Worm (Caenorhabditis elegans) whole organism, young adult: Measurements from ENCODE around the gene grl-2.
A peak's percentile ranks its signal among the peaks of the same experiment; 100 is the strongest.

Experiments used
- B0261.1 ChIP-seq: sonication (generic microtip); optimal IDR thresholded peaks from 2 replicates; lab custom pipeline; 2016; ENCODE audit warnings: mild to moderate bottlenecking, missing genetic modification characterization, moderate library complexity, missing compliant biosample characterization
- B0336.3 ChIP-seq: fragments of 200-800 bp; sonication (Bioruptor generic); IDR thresholded peaks from 2 replicates; pipeline ENCODE4 v1.3.6; 2022; ENCODE audit warnings: missing genetic modification characterization, missing compliant biosample characterization
- D2030.7 ChIP-seq: fragments of 200-800 bp; sonication (Bioruptor generic); IDR thresholded peaks from 2 replicates; pipeline ENCODE4 v1.3.6; 2022; ENCODE audit warnings: missing genetic modification reagents, missing genetic modification characterization, missing compliant biosample characterization
- F57A8.1 ChIP-seq: fragments of 200-800 bp; sonication (Bioruptor generic); optimal IDR thresholded peaks from 2 replicates; lab custom pipeline; 2018; ENCODE audit warnings: mild to moderate bottlenecking, missing genetic modification characterization, moderate library complexity, missing compliant biosample characterization
- K11D2.4 ChIP-seq: fragments of 200-800 bp; sonication (Bioruptor generic); IDR thresholded peaks from 2 replicates; pipeline ENCODE4 v1.3.6; 2022; ENCODE audit warnings: missing genetic modification reagents, missing genetic modification characterization, missing compliant biosample characterization
- aptf-2 ChIP-seq: fragments of 200-800 bp; sonication (Bioruptor generic); conservative IDR thresholded peaks from 2 replicates; pipeline ENCODE4 v1.3.6; 2022; ENCODE audit warnings: missing genetic modification reagents, missing genetic modification characterization, missing compliant biosample characterization
- ccch-3 ChIP-seq: fragments of 200-800 bp; sonication (Bioruptor generic); optimal IDR thresholded peaks from 2 replicates; lab custom pipeline; 2018; ENCODE audit warnings: mild to moderate bottlenecking, missing genetic modification characterization, missing compliant biosample characterization
- ceh-40 ChIP-seq: fragments of 200-800 bp; sonication (Bioruptor generic); IDR thresholded peaks from 2 replicates; pipeline ENCODE4 v1.3.6; 2022; ENCODE audit warnings: missing genetic modification characterization, missing compliant biosample characterization
- dox-1 ChIP-seq: fragments of 200-800 bp; sonication (Bioruptor generic); IDR thresholded peaks from 2 replicates; pipeline ENCODE4 v1.3.6; 2022; ENCODE audit warnings: missing genetic modification reagents, missing genetic modification characterization, missing compliant biosample characterization
- dpl-1 ChIP-seq: fragments of 150-350 bp; optimal IDR thresholded peaks from 2 replicates; lab custom pipeline; 2014; ENCODE audit warnings: missing biosample characterization, missing genetic modification reagents, missing genetic modification characterization
- efl-1 ChIP-seq: fragments of 150-350 bp; optimal IDR thresholded peaks from 2 replicates; lab custom pipeline; 2014; ENCODE audit warnings: missing biosample characterization, missing genetic modification reagents, missing genetic modification characterization
- egl-18 ChIP-seq: fragments of 200-800 bp; sonication (Bioruptor generic); IDR thresholded peaks from 2 replicates; pipeline ENCODE4 v1.3.6; 2022; ENCODE audit warnings: missing genetic modification reagents, missing genetic modification characterization, missing compliant biosample characterization
- ets-4 ChIP-seq: fragments of 200-800 bp; sonication (Bioruptor generic); optimal IDR thresholded peaks from 2 replicates; lab custom pipeline; 2018; ENCODE audit warnings: mild to moderate bottlenecking, missing genetic modification characterization, missing compliant biosample characterization
- gei-17 ChIP-seq: fragments of 200-800 bp; sonication (Bioruptor generic); optimal IDR thresholded peaks from 2 replicates; lab custom pipeline; 2018; ENCODE audit warnings: mild to moderate bottlenecking, missing genetic modification characterization, missing compliant biosample characterization
- him-1 ChIP-seq: sonication (generic microtip); optimal IDR thresholded peaks from 2 replicates; lab custom pipeline; 2016; ENCODE audit warnings: missing genotype, missing genetic modification reagents, missing genetic modification characterization, missing compliant biosample characterization
- hlh-12 ChIP-seq: sonication (generic microtip); optimal IDR thresholded peaks from 2 replicates; lab custom pipeline; 2016; ENCODE audit warnings: missing genetic modification characterization, missing compliant biosample characterization
- hmg-1.2 ChIP-seq: fragments of 200-800 bp; sonication (Bioruptor generic); IDR thresholded peaks from 2 replicates; pipeline ENCODE4 v1.3.6; 2022; ENCODE audit warnings: missing genetic modification reagents, missing genetic modification characterization, missing compliant biosample characterization
- hmg-20 ChIP-seq: fragments of 200-800 bp; sonication (Bioruptor generic); IDR thresholded peaks from 2 replicates; pipeline ENCODE4 v1.3.6; 2022; ENCODE audit warnings: missing genetic modification reagents, missing genetic modification characterization, missing compliant biosample characterization
- lag-1 ChIP-seq: fragments of 200-800 bp; sonication (Bioruptor generic); IDR thresholded peaks from 2 replicates; pipeline ENCODE4 v1.3.6; 2022; ENCODE audit warnings: missing genetic modification reagents, missing genetic modification characterization, missing compliant biosample characterization
- let-526 ChIP-seq: fragments of 200-800 bp; sonication (Bioruptor generic); IDR thresholded peaks from 2 replicates; pipeline ENCODE4 v1.3.6; 2022; ENCODE audit warnings: missing genetic modification reagents, missing genetic modification characterization, missing compliant biosample characterization
- lin-26 ChIP-seq: fragments of 200-800 bp; sonication (Bioruptor generic); IDR thresholded peaks from 2 replicates; pipeline ENCODE4 v1.3.6; 2022; ENCODE audit warnings: missing genetic modification reagents, missing genetic modification characterization, missing compliant biosample characterization
- lin-35 ChIP-seq, 3 experiments: fragments of 150-350 bp in 2 of 3; sonication (generic microtip) in 1 of 3; optimal IDR thresholded peaks; 2 replicates each; lab custom pipeline; 2014 to 2018; ENCODE audit warnings: missing biosample characterization in 3 of 3, missing genetic modification characterization in 3 of 3, missing genetic modification reagents in 3 of 3
- lin-54 ChIP-seq: fragments of 200-800 bp; sonication (Bioruptor generic); optimal IDR thresholded peaks from 2 replicates; lab custom pipeline; 2018; ENCODE audit warnings: mild to moderate bottlenecking, missing genetic modification characterization, missing compliant biosample characterization
- lsl-1 ChIP-seq: fragments of 200-800 bp; sonication (Bioruptor generic); optimal IDR thresholded peaks from 2 replicates; lab custom pipeline; 2018; ENCODE audit warnings: mild to moderate bottlenecking, missing genetic modification characterization, moderate library complexity, missing compliant biosample characterization
- madf-10 ChIP-seq: sonication (generic microtip); optimal IDR thresholded peaks from 2 replicates; lab custom pipeline; 2016; ENCODE audit warnings: mild to moderate bottlenecking, missing genetic modification characterization, missing compliant biosample characterization
- mcd-1 ChIP-seq: fragments of 200-800 bp; sonication (Bioruptor generic); IDR thresholded peaks from 2 replicates; pipeline ENCODE4 v1.3.6; 2022; ENCODE audit warnings: missing genetic modification reagents, missing genetic modification characterization, missing compliant biosample characterization
- nfya-2 ChIP-seq: fragments of 200-800 bp; sonication (Bioruptor generic); IDR thresholded peaks from 2 replicates; pipeline ENCODE4 v1.3.6; 2022; ENCODE audit warnings: missing genetic modification reagents, missing genetic modification characterization, missing compliant biosample characterization
- nfyb-1 ChIP-seq: fragments of 200-800 bp; sonication (Bioruptor generic); IDR thresholded peaks from 2 replicates; pipeline ENCODE4 v1.3.6; 2022; ENCODE audit warnings: missing genetic modification reagents, missing genetic modification characterization, missing compliant biosample characterization
- nhr-120 ChIP-seq: fragments of 200-800 bp; sonication (Bioruptor generic); IDR thresholded peaks from 2 replicates; pipeline ENCODE4 v1.3.6; 2022; ENCODE audit warnings: missing genetic modification characterization, missing compliant biosample characterization
- nhr-179 ChIP-seq: sonication (generic microtip); optimal IDR thresholded peaks from 2 replicates; lab custom pipeline; 2016; ENCODE audit warnings: mild to moderate bottlenecking, missing genetic modification characterization, missing compliant biosample characterization
- pbrm-1 ChIP-seq: fragments of 200-800 bp; sonication (Bioruptor generic); IDR thresholded peaks from 2 replicates; pipeline ENCODE4 v1.3.6; 2022; ENCODE audit warnings: missing genetic modification reagents, missing genetic modification characterization, missing compliant biosample characterization
- snpc-1.3 ChIP-seq: sonication (generic microtip); optimal IDR thresholded peaks from 2 replicates; lab custom pipeline; 2017; ENCODE audit warnings: missing genetic modification characterization, mild to moderate bottlenecking, missing compliant biosample characterization, antibody characterized with exemption, moderate library complexity, missing genotype, missing genetic modification reagents; ENCODE audit not compliant: insufficient read depth
- sptf-2 ChIP-seq: fragments of 200-800 bp; sonication (Bioruptor generic); optimal IDR thresholded peaks from 2 replicates; lab custom pipeline; 2018; ENCODE audit warnings: mild to moderate bottlenecking, missing genetic modification characterization, missing compliant biosample characterization
- tbx-9 ChIP-seq: sonication (generic microtip); optimal IDR thresholded peaks from 2 replicates; lab custom pipeline; 2016; ENCODE audit warnings: borderline replicate concordance, missing genetic modification characterization, inconsistent platforms, missing compliant biosample characterization
- unc-130 ChIP-seq: sonication (generic microtip); optimal IDR thresholded peaks from 2 replicates; lab custom pipeline; 2016; ENCODE audit warnings: missing genetic modification reagents, missing genetic modification characterization, missing compliant biosample characterization
- zfh-2 ChIP-seq: fragments of 200-800 bp; sonication (Bioruptor generic); conservative IDR thresholded peaks from 2 replicates; pipeline ENCODE4 v1.3.6; 2022; ENCODE audit warnings: missing genetic modification reagents, missing genetic modification characterization, missing compliant biosample characterization
- ztf-18 ChIP-seq: sonication (generic microtip); optimal IDR thresholded peaks from 2 replicates; lab custom pipeline; 2016; ENCODE audit warnings: missing genotype, mild to moderate bottlenecking, missing genetic modification characterization, missing compliant biosample characterization

Gene grl-2

DNA sequence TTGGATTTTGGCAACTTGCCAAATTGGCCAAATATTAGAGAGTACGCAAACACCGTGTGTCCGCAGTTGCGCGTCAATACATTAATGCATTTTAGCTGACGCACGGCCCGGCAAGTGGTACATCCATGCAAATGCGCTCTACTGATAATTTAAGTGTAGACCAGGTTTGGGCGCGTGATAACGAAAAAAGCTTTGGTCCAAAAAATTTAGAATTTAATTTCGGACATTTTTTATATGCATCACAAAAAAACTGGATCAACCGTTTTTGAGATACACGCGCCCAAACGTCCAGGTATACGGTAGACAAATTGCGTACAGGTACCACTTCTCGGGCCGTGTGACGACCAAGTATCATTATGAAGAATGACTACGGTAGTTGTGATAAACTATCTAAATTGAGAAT lies 23.1 kb downstream of the grl-2 start, which contains the start of gene R186.8 (continued):
- TF ChIP-seq lin-26 (peak; percentile 68; the same call in 1 of the 2 replicates), madf-10 (tag; lab: Kevin White, UChicago) (peak; percentile 15), nfyb-1 (GFP tag; lab: Robert Waterston, UW) (peak; percentile 86), B0261.1 (tag; lab: Kevin White, UChicago) (peak; percentile 8), pbrm-1 (GFP tag; lab: Robert Waterston, UW) (peak; percentile 89)

DNA sequence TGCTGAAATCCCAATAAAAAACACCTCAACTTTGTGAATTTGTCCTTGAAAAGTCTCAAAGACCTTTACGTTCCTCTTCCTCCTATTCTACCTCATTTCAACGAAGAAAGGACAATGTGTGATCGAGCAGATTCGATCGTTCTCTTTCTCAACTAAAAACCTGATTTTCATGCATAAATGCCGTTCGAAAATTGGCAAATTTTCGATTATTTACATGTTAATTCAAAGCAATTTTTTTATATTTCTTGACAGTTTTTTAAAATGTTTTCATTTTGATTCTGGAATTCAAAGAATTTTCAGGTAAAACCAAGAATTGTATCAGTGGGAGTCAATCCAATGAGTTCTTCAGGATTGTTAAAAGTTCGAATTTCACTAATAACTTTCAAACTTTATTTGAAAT lies 23.7 kb downstream of the grl-2 start, which contains the start of gene lin-46:
lin-46 (plus strand) TSS at position 301 of the 400 bp plus-strand sequence.
- TF ChIP-seq dox-1 (GFP tag; lab: Robert Waterston, UW), result no peak
- TF ChIP-seq him-1 (tag; lab: Kevin White, UChicago), result no peak
- no peak for TF ChIP-seq ets-4 (GFP tag; lab: Kevin White, UChicago)
- TF ChIP-seq nhr-179, result no peak
- no peak for TF ChIP-seq lin-26
- TF ChIP-seq aptf-2 (GFP tag; lab: Robert Waterston, UW), result no peak
- no peak for TF ChIP-seq sptf-2
- TF ChIP-seq hmg-20 (GFP tag; lab: Robert Waterston, UW), result no peak
- TF ChIP-seq ccch-3 (GFP tag; lab: Kevin White, UChicago), result no peak
- TF ChIP-seq unc-130 (GFP tag; lab: Kevin White, UChicago), result no peak
- TF ChIP-seq lin-35 (GFP tag; optimal IDR thresholded peaks at IDR 0.05; lab: Kevin White, UChicago), result no peak
- no peak for TF ChIP-seq ztf-18 (tag; lab: Kevin White, UChicago)
- no peak for TF ChIP-seq D2030.7 (GFP tag; lab: Robert Waterston, UW)
- no peak for TF ChIP-seq hmg-1.2 (GFP tag; lab: Robert Waterston, UW)

DNA sequence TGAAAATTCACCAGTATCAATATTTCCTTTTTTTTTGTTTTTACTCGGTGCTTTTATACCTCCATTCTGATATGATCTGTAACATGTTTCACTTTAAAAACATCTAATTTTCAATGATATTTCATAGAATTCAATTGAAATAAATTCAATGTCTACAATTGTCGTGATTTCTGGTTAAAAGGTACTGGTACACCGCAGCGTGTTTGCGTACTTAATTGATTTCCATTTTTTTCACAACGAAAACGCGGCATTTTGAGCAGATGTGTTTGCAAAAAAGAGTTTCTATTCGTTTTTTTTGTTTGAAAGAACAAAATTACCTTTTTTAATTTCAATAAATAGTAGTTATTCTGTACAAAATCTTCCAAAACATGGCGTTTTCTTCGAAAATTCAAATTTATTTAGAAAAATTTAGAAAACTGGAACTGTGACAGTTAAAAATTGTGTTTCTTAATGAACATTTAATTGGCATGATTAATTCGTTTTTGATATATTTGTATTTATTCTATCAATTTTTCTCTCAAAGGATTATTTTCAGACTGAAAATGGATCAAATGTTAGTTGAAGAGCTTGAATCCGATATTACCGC lies 25.8 kb downstream of the grl-2 start, which contains the start of gene pnn-1:
pnn-1 (plus strand) TSS at position 536 of the 586 bp plus-strand sequence.
- TF ChIP-seq K11D2.4 (no peak), mcd-1 (peak; percentile 42; the same call in 1 of the 2 replicates), tbx-9 (tag; lab: Kevin White, UChicago) (no peak), ztf-18 (tag; lab: Kevin White, UChicago) (no peak), zfh-2 (no peak), ceh-40 (GFP tag; lab: Robert Waterston, UW) (no peak), dpl-1 (GFP tag; lab: Kevin White, UChicago) (peak; percentile 6), efl-1 (GFP tag; lab: Kevin White, UChicago) (peak; percentile 32), egl-18 (no peak), hlh-12 (tag; lab: Kevin White, UChicago) (no peak), snpc-1.3 (tag; lab: Kevin White, UChicago) (no peak), let-526 (GFP tag; lab: Robert Waterston, UW) (no peak), gei-17 (no peak), F57A8.1 (GFP tag; lab: Kevin White, UChicago) (no peak), sptf-2 (no peak), nhr-120 (GFP tag; lab: Robert Waterston, UW) (no peak), hmg-1.2 (GFP tag; lab: Robert Waterston, UW) (peak; percentile 26; the same call in 1 of the 2 replicates), lag-1 (GFP tag; lab: Robert Waterston, UW) (no peak), nfya-2 (no peak), lin-35 (GFP tag; optimal IDR thresholded peaks at IDR 0.05; lab: Kevin White, UChicago) (peak in 1 of 3 experiments; percentile 63), lsl-1 (GFP tag; lab: Kevin White, UChicago) (no peak), lin-54 (GFP tag; lab: Kevin White, UChicago) (no peak), B0336.3 (GFP tag; lab: Robert Waterston, UW) (no peak)
